Worm (Caenorhabditis elegans): ENCODE measurements around the gene daf-12.

Gene daf-12

DNA sequence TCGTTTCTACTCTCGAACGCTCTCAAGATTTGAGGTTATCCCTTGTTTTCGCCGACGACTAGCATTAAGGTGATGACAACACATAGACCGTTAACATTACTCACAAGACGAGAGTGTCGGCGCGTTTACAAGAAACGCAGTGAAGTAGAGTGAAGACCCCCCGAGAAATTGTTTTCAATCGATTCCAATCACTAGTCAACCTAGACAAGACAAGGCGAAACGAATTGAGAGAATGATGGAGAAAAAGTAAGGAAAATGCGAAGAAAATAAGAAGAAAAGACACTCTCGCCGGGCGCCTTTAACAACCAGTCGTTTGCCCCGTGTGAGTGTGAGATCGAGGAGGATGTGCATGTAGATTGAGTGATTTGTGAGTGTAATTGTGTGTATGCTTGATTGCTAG is 48.8 kb downstream of the daf-12 start (continued):
- peak; percentile 1 for TF ChIP-seq ama-1 (optimal IDR thresholded peaks at IDR 0.05)
- no peak for TF ChIP-seq Y55F3AM.14 (GFP tag; optimal IDR thresholded peaks at IDR 0.05)
- TF ChIP-seq mab-5 (tag; optimal IDR thresholded peaks at IDR 0.05): no peak
- TF ChIP-seq zag-1 (tag; optimal IDR thresholded peaks at IDR 0.05): no peak
- peak; percentile 19 for TF ChIP-seq blmp-1 (tag; optimal IDR thresholded peaks at IDR 0.05; ENCODE audit: insufficient read depth)
- TF ChIP-seq nhr-6 (tag; optimal IDR thresholded peaks at IDR 0.05): peak; percentile 54
- no peak for TF ChIP-seq unc-55 (GFP tag; optimal IDR thresholded peaks at IDR 0.05)
- TF ChIP-seq ztf-11 (tag; optimal IDR thresholded peaks at IDR 0.05): no peak
- TF ChIP-seq ceh-16 (tag; optimal IDR thresholded peaks at IDR 0.05): no peak
- TF ChIP-seq fos-1 (tag; optimal IDR thresholded peaks at IDR 0.05): peak; percentile 92
- TF ChIP-seq lin-39 (tag; optimal IDR thresholded peaks at IDR 0.05): no peak
- no peak for TF ChIP-seq nhr-23 (tag; optimal IDR thresholded peaks at IDR 0.05)

DNA sequence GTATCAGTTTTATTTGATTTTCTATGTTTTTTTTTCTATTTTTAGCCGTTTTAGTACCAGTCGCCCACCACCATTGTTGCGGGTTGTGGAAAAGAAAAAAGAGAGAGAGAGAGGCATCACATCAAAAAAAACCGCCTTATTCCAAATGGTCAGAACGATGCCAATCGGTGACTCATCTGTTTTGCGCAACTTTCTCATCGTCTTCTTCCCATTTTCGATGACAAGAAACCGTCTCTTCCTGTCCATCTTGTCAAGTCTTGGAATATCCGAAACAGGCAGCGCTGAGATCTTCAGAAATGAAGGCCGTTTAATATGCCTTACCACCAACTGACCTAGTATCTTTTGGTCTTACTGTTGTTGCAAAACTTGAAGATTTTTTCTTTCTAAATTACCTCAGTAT is 50.8 kb downstream of the daf-12 start:
- TF ChIP-seq blmp-1 (tag; optimal IDR thresholded peaks at IDR 0.05; ENCODE audit: insufficient read depth) (peak; percentile 50), crh-2 (tag; optimal IDR thresholded peaks at IDR 0.05) (no peak), ceh-82 (tag; optimal IDR thresholded peaks at IDR 0.05) (no peak), nhr-6 (tag; optimal IDR thresholded peaks at IDR 0.05) (no peak), fos-1 (tag; optimal IDR thresholded peaks at IDR 0.05) (peak; percentile 86), nhr-25 (tag; optimal IDR thresholded peaks at IDR 0.05) (peak; percentile 30), nhr-21 (tag; optimal IDR thresholded peaks at IDR 0.05) (peak; percentile 2), ztf-11 (tag; optimal IDR thresholded peaks at IDR 0.05) (no peak), ZK546.5 (tag; optimal IDR thresholded peaks at IDR 0.05) (no peak), nhr-129 (tag; optimal IDR thresholded peaks at IDR 0.05) (no peak), ceh-16 (tag; optimal IDR thresholded peaks at IDR 0.05) (no peak), sma-3 (GFP tag; optimal IDR thresholded peaks at IDR 0.05) (peak; percentile 18), dmd-4 (tag; optimal IDR thresholded peaks at IDR 0.05) (no peak), sem-4 (tag; optimal IDR thresholded peaks at IDR 0.05) (no peak)

DNA sequence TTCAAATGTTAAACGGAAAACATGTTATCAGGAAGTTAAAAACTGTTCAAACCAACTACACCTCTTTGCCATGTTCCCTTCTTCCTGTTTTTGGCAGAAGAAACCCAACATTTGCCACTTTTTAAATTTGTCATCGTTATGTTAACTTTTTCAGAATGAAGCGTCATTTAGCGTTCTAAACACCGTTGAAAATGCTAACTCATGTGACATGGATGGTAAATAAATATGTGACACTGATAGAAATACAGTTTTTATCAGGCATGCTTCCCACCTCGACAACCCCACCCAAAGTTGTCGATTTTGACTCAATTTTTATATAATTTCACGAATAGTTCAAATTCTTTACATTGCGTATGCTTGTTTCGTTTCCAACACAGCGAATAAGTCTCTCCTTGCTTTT is 51.6 kb downstream of the daf-12 start:
- no peak for TF ChIP-seq sem-4 (tag; optimal IDR thresholded peaks at IDR 0.05)
- peak; percentile 51 for TF ChIP-seq sma-9 (GFP tag; optimal IDR thresholded peaks at IDR 0.05)
- no peak for TF ChIP-seq sma-9 (tag; optimal IDR thresholded peaks at IDR 0.05)
- TF ChIP-seq gmeb-1 (tag; optimal IDR thresholded peaks at IDR 0.05): no peak
- no peak for TF ChIP-seq mbf-1 (tag; optimal IDR thresholded peaks at IDR 0.05)
- peak; percentile 14 for TF ChIP-seq F13H6.1 (tag; optimal IDR thresholded peaks at IDR 0.05)
- TF ChIP-seq Y55F3AM.14 (GFP tag; optimal IDR thresholded peaks at IDR 0.05): no peak
- TF ChIP-seq nhr-25 (tag; optimal IDR thresholded peaks at IDR 0.05): no peak
- no peak for TF ChIP-seq skn-1 (tag; optimal IDR thresholded peaks at IDR 0.05)
- peak; percentile 21 for TF ChIP-seq ama-1 (optimal IDR thresholded peaks at IDR 0.05)
- TF ChIP-seq lin-39 (tag; optimal IDR thresholded peaks at IDR 0.05): no peak
- peak; percentile 87 for TF ChIP-seq fos-1 (tag; optimal IDR thresholded peaks at IDR 0.05)
- peak; percentile 11 for TF ChIP-seq crh-2 (tag; optimal IDR thresholded peaks at IDR 0.05)

DNA sequence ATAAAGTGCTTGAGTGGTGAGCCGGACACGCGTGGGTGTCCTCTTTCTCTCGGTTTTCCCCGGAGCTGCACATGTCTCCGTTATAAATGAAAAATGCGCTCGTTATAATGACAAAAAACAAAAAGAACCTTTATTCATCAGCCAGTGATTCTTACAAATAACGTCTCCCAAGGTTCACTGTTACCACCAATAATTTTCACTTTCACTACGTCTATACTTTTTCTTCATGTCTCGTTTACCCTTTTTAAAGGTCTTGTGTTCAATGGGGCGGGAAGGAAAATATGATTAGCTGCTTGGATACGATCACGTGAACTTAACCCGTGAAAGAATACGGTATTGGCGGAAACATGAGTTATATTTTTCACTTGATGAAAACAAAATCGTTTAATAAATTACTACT is 52.6 kb downstream of the daf-12 start:
- TF ChIP-seq mbf-1 (tag; optimal IDR thresholded peaks at IDR 0.05) (no peak), nhr-23 (tag; optimal IDR thresholded peaks at IDR 0.05) (no peak), nhr-129 (tag; optimal IDR thresholded peaks at IDR 0.05) (peak; percentile 16), nhr-21 (tag; optimal IDR thresholded peaks at IDR 0.05) (peak; percentile 36), R02D3.7 (tag; optimal IDR thresholded peaks at IDR 0.05) (no peak), C34F6.9 (tag; optimal IDR thresholded peaks at IDR 0.05) (no peak), fos-1 (tag; optimal IDR thresholded peaks at IDR 0.05) (peak; percentile 5), ZK546.5 (tag; optimal IDR thresholded peaks at IDR 0.05) (no peak), dmd-4 (tag; optimal IDR thresholded peaks at IDR 0.05) (no peak), lsy-2 (tag; optimal IDR thresholded peaks at IDR 0.05) (peak in 1 of 2 experiments; percentile 45), ztf-1 (GFP tag; conservative IDR thresholded peaks at IDR 0.05) (no peak), ztf-11 (tag; optimal IDR thresholded peaks at IDR 0.05) (no peak), sma-9 (GFP tag; optimal IDR thresholded peaks at IDR 0.05) (peak; percentile 23), sma-9 (tag; optimal IDR thresholded peaks at IDR 0.05) (no peak), nhr-237 (tag; optimal IDR thresholded peaks at IDR 0.05) (no peak), egl-27 (tag; optimal IDR thresholded peaks at IDR 0.05) (no peak), gmeb-1 (tag; optimal IDR thresholded peaks at IDR 0.05) (peak; percentile 11), mdl-1 (tag; optimal IDR thresholded peaks at IDR 0.05) (no peak), nhr-25 (tag; optimal IDR thresholded peaks at IDR 0.05) (peak; percentile 71), unc-55 (GFP tag; optimal IDR thresholded peaks at IDR 0.05) (no peak), nhr-11 (tag; optimal IDR thresholded peaks at IDR 0.05) (no peak), sem-4 (tag; optimal IDR thresholded peaks at IDR 0.05) (no peak), nhr-12 (tag; optimal IDR thresholded peaks at IDR 0.05) (no peak), sma-3 (GFP tag; optimal IDR thresholded peaks at IDR 0.05) (peak; percentile 43), nhr-10 (tag; optimal IDR thresholded peaks at IDR 0.05) (no peak), elt-1 (tag; optimal IDR thresholded peaks at IDR 0.05) (no peak), ztf-4 (tag; optimal IDR thresholded peaks at IDR 0.05) (no peak), blmp-1 (tag; optimal IDR thresholded peaks at IDR 0.05; ENCODE audit: insufficient read depth) (peak; percentile 94), elt-3 (tag; optimal IDR thresholded peaks at IDR 0.05) (no peak), ama-1 (optimal IDR thresholded peaks at IDR 0.05) (peak; percentile 70), crh-2 (tag; optimal IDR thresholded peaks at IDR 0.05) (peak; percentile 52), nhr-77 (tag; optimal IDR thresholded peaks at IDR 0.05) (no peak), F13H6.1 (tag; optimal IDR thresholded peaks at IDR 0.05) (no peak), unc-62 (GFP tag; optimal IDR thresholded peaks at IDR 0.05) (no peak), lin-39 (tag; optimal IDR thresholded peaks at IDR 0.05) (no peak), alr-1 (tag; optimal IDR thresholded peaks at IDR 0.05) (no peak)
